Fruit fly (Drosophila melanogaster) whole organism, embryonic: Measurements from ENCODE around the gene Irbp.

ENCODE experiments used
- CG15269 ChIP-seq: fragments of 200-800 bp; sonication (Bioruptor generic); optimal IDR thresholded peaks from 2 replicates; lab custom pipeline; 2018; ENCODE audit warnings: missing biosample characterization, mild to moderate bottlenecking, missing genetic modification characterization, moderate library complexity
- CG31388 ChIP-seq: fragments of 200-800 bp; sonication (Bioruptor generic); optimal IDR thresholded peaks from 2 replicates; lab custom pipeline; 2016; ENCODE audit warnings: missing biosample characterization, missing genetic modification characterization
- CG7556 ChIP-seq: fragments of 200-800 bp; sonication (Bioruptor generic); optimal IDR thresholded peaks from 2 replicates; lab custom pipeline; 2017; ENCODE audit warnings: missing biosample characterization, mild to moderate bottlenecking, missing genetic modification characterization
- MBD-R2 ChIP-seq: fragments of 200-800 bp; sonication (Bioruptor generic); IDR thresholded peaks from 2 replicates; pipeline ENCODE4 v1.3.6; 2022; ENCODE audit warnings: missing biosample characterization, missing genetic modification characterization
- Neu2 ChIP-seq: fragments of 200-800 bp; sonication (Bioruptor generic); optimal IDR thresholded peaks from 3 replicates; lab custom pipeline; 2016; ENCODE audit warnings: missing biosample characterization, missing genetic modification characterization, borderline replicate concordance
- crp ChIP-seq, 2 experiments: fragments of 200-800 bp; sonication (Bioruptor generic); optimal IDR thresholded peaks; 2 replicates in 1 of 2; 3 replicates in 1 of 2; lab custom pipeline; 2017; ENCODE audit warnings: missing biosample characterization in 2 of 2, missing genetic modification characterization in 2 of 2, mild to moderate bottlenecking in 1 of 2, moderate library complexity in 1 of 2
- knrl ChIP-seq: fragments of 200-800 bp; sonication (Bioruptor generic); IDR thresholded peaks from 3 replicates; pipeline ENCODE4 v1.3.6; 2022; ENCODE audit warnings: missing biosample characterization, missing genetic modification characterization; ENCODE audit not compliant: partially characterized antibody
- sqz ChIP-seq: fragments of 200-800 bp; sonication (Bioruptor generic); optimal IDR thresholded peaks from 3 replicates; lab custom pipeline; 2018; ENCODE audit warnings: missing biosample characterization, mild to moderate bottlenecking, missing genetic modification characterization
- tin ChIP-seq: fragments of 200-800 bp; sonication (Bioruptor generic); optimal IDR thresholded peaks from 3 replicates; lab custom pipeline; 2016; ENCODE audit warnings: missing biosample characterization, missing genetic modification characterization

DNA sequence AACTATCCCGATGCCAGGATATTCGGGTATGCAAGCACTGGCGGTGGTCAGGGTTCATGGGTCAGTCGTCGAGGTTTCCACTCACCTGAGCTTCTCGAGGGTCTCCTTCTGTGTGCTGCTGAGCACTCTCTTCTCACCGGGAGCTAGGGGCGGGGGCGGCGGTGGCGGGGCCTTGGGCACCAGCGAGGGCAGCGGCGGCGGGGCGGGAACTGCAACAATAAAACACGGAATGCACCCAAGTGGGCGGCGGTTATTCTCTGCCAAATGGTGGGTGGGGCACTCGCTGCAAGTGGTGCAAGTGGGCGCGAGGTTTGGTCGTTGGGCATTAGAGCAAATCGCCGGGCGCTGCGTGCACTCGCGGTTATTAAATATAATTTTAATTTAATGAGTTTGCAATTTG, 31.2 kb downstream of the Irbp start:
- TF ChIP-seq tin (GFP tag; lab: Kevin White, UChicago) = no peak
- TF ChIP-seq CG7556 = no peak
- no peak for TF ChIP-seq Neu2 (GFP tag; lab: Kevin White, UChicago)
- no peak for TF ChIP-seq CG31388
- TF ChIP-seq crp (GFP tag; optimal IDR thresholded peaks at IDR 0.05; lab: Kevin White, UChicago) = no peak
- TF ChIP-seq knrl (GFP tag; lab: Robert Waterston, UW) = no peak
- TF ChIP-seq sqz (GFP tag; lab: Kevin White, UChicago) = no peak
- no peak for TF ChIP-seq CG15269 (tag; lab: Kevin White, UChicago)
- TF ChIP-seq MBD-R2 (GFP tag; lab: Robert Waterston, UW) = no peak
